Worm (Caenorhabditis elegans) whole organism, L2 larva: ENCODE data around the gene cmtr-1.
"Not testable (repeated sequence)": the region's sequence is repeated elsewhere in the genome, so short reads cannot be mapped to it uniquely, and the experiment has no call there.

Experiments used
- ZK546.5 ChIP-seq: sonication (generic microtip); optimal IDR thresholded peaks from 2 replicates; lab custom pipeline; 2017; ENCODE audit warnings: missing biosample characterization, missing genetic modification characterization
- dmd-4 ChIP-seq: sonication (generic microtip); optimal IDR thresholded peaks from 2 replicates; lab custom pipeline; 2017; ENCODE audit warnings: missing biosample characterization, missing genetic modification characterization
- egl-27 ChIP-seq: sonication (generic microtip); optimal IDR thresholded peaks from 3 replicates; lab custom pipeline; 2017; ENCODE audit warnings: missing biosample characterization, missing genetic modification reagents, missing genetic modification characterization
- fos-1 ChIP-seq: fragments of 150-350 bp; optimal IDR thresholded peaks from 2 replicates; lab custom pipeline; 2014; ENCODE audit warnings: missing biosample characterization, missing genetic modification characterization
- lin-39 ChIP-seq: fragments of 150-350 bp; optimal IDR thresholded peaks from 2 replicates; lab custom pipeline; 2014; ENCODE audit warnings: missing biosample characterization, missing genetic modification reagents, missing genetic modification characterization
- lsy-2 ChIP-seq, 2 experiments: fragments of 150-350 bp in 1 of 2; sonication (generic microtip) in 1 of 2; optimal IDR thresholded peaks; 2 replicates each; lab custom pipeline; 2014 to 2017; ENCODE audit warnings: missing biosample characterization in 2 of 2, missing genetic modification characterization in 2 of 2
- mab-5 ChIP-seq: fragments of 150-350 bp; optimal IDR thresholded peaks from 2 replicates; lab custom pipeline; 2014; ENCODE audit warnings: missing biosample characterization, missing genetic modification characterization
- nhr-12 ChIP-seq: fragments of 150-350 bp; optimal IDR thresholded peaks from 2 replicates; lab custom pipeline; 2014; ENCODE audit warnings: missing biosample characterization, missing genetic modification characterization
- peb-1 ChIP-seq: fragments of 150-350 bp; optimal IDR thresholded peaks from 2 replicates; lab custom pipeline; 2014; ENCODE audit warnings: missing biosample characterization, missing genetic modification characterization
- snpc-4 ChIP-seq: fragments of 150-350 bp; optimal IDR thresholded peaks from 2 replicates; lab custom pipeline; 2014; ENCODE audit warnings: missing biosample characterization, missing genetic modification characterization
- unc-39 ChIP-seq: fragments of 150-350 bp; optimal IDR thresholded peaks from 2 replicates; lab custom pipeline; 2014; ENCODE audit warnings: missing biosample characterization, missing genetic modification characterization
- unc-62 ChIP-seq: fragments of 150-350 bp; optimal IDR thresholded peaks from 2 replicates; lab custom pipeline; 2014; ENCODE audit warnings: missing biosample characterization, missing genetic modification reagents, missing genetic modification characterization
- zag-1 ChIP-seq: fragments of 150-350 bp; optimal IDR thresholded peaks from 2 replicates; lab custom pipeline; 2014; ENCODE audit warnings: missing biosample characterization, missing genetic modification characterization

DNA sequence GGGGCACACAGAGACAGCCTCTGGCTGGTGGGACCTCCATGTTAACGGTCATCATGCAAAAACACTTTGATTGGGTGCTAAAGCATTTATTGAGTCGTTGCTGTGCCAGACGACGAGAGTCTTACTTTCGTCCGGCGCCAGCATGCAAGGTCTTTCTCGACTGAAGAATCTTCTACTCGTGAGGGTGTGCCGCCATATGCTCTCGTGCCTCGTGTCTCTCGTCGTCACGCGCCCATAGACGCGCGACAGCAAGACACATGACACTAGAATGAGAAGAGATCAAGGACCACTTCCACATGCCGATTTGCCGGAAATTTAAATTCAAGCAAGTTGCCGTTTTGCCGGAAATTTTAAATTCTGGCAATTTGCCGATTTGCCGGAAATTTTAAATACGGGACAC, 17.9 kb downstream of the cmtr-1 start:
- TF ChIP-seq dmd-4 (tag; lab: Kevin White, UChicago); snpc-4; zag-1 (tag; lab: Kevin White, UChicago); egl-27 (tag; lab: Kevin White, UChicago); unc-39; lsy-2 (tag; optimal IDR thresholded peaks at IDR 0.05; lab: Kevin White, UChicago); ZK546.5 (tag; lab: Kevin White, UChicago); lin-39 (tag; lab: Kevin White, UChicago); fos-1 (tag; lab: Kevin White, UChicago); mab-5; unc-62 (GFP tag; lab: Kevin White, UChicago); peb-1 (tag; lab: Kevin White, UChicago); nhr-12 (tag; lab: Kevin White, UChicago): not testable (repeated sequence)
